Worm (Caenorhabditis elegans) whole organism, young adult: Measurements from ENCODE around the gene F11D11.21.

Source experiments
- F10E7.11 ChIP-seq: sonication (generic microtip); optimal IDR thresholded peaks from 2 replicates; lab custom pipeline; 2017; ENCODE audit warnings: mild to moderate bottlenecking, missing genetic modification characterization, moderate library complexity, missing compliant biosample characterization
- F33H1.4 ChIP-seq: fragments of 200-800 bp; sonication (Bioruptor generic); IDR thresholded peaks from 2 replicates; pipeline ENCODE4 v1.3.6; 2022; ENCODE audit warnings: missing genetic modification reagents, missing genetic modification characterization, missing compliant biosample characterization
- T26A5.8 ChIP-seq: sonication (generic microtip); optimal IDR thresholded peaks from 2 replicates; lab custom pipeline; 2016; ENCODE audit warnings: missing genetic modification characterization, missing compliant biosample characterization
- Y53F4B.3 ChIP-seq: fragments of 200-800 bp; sonication (Bioruptor generic); IDR thresholded peaks from 2 replicates; pipeline ENCODE4 v1.3.6; 2022; ENCODE audit warnings: missing genetic modification reagents, missing genetic modification characterization, missing compliant biosample characterization
- cebp-1 ChIP-seq, 2 experiments: fragments of 200-800 bp in 1 of 2; sonication (Bioruptor generic) in 1 of 2; sonication (generic microtip) in 1 of 2; IDR thresholded peaks in 1 of 2; optimal IDR thresholded peaks in 1 of 2; 2 replicates each; pipeline versions ENCODE4 v1.3.6 to Lab custom; 2017 to 2022; ENCODE audit warnings: missing compliant biosample characterization in 2 of 2, missing genetic modification characterization in 2 of 2, mild to moderate bottlenecking in 1 of 2, missing genetic modification reagents in 1 of 2, moderate library complexity in 1 of 2
- hrde-1 ChIP-seq: sonication (generic microtip); optimal IDR thresholded peaks from 2 replicates; lab custom pipeline; 2016; ENCODE audit warnings: missing genetic modification characterization, mild to moderate bottlenecking, missing compliant biosample characterization, moderate library complexity, missing genotype, missing genetic modification reagents, borderline replicate concordance
- mxl-1 ChIP-seq: sonication (generic microtip); optimal IDR thresholded peaks from 2 replicates; lab custom pipeline; 2016; ENCODE audit warnings: missing genetic modification characterization, missing compliant biosample characterization
- rec-8 ChIP-seq, 2 experiments: sonication (generic microtip); optimal IDR thresholded peaks; 2 replicates each; lab custom pipeline; 2016; ENCODE audit warnings: mild to moderate bottlenecking in 2 of 2, missing genetic modification characterization in 2 of 2, missing genetic modification reagents in 2 of 2, missing genotype in 2 of 2, missing biosample characterization in 1 of 2, missing compliant biosample characterization in 1 of 2, moderate library complexity in 1 of 2
- sea-2 ChIP-seq: fragments of 200-800 bp; sonication (Bioruptor generic); IDR thresholded peaks from 2 replicates; pipeline ENCODE4 v1.3.6; 2022; ENCODE audit warnings: missing genetic modification characterization, missing compliant biosample characterization
- snpc-4 ChIP-seq, 5 experiments: fragments of 150-350 bp in 1 of 5; sonication (generic microtip) in 4 of 5; optimal IDR thresholded peaks; 2 replicates each; lab custom pipeline; 2014 to 2018; ENCODE audit warnings: missing genetic modification characterization in 5 of 5, missing biosample characterization in 3 of 5, antibody characterized with exemption in 2 of 5, mild to moderate bottlenecking in 2 of 5, missing compliant biosample characterization in 2 of 5, missing genotype in 2 of 5, moderate library complexity in 2 of 5, missing genetic modification reagents in 1 of 5
- unc-62 ChIP-seq: fragments of 150-350 bp; optimal IDR thresholded peaks from 2 replicates; lab custom pipeline; 2014; ENCODE audit warnings: missing biosample characterization, missing genetic modification reagents, missing genetic modification characterization

- TF ChIP-seq hrde-1 (tag; lab: Kevin White, UChicago) (no peak), cebp-1 (GFP tag; IDR thresholded peaks at IDR 0.05; lab: Robert Waterston, UW) (no peak), cebp-1 (tag; optimal IDR thresholded peaks at IDR 0.05; lab: Kevin White, UChicago) (no peak), rec-8 (tag; optimal IDR thresholded peaks at IDR 0.05; lab: Kevin White, UChicago) (no peak), sea-2 (GFP tag; lab: Robert Waterston, UW) (no peak), mxl-1 (no peak), unc-62 (GFP tag; lab: Kevin White, UChicago) (no peak), Y53F4B.3 (GFP tag; lab: Robert Waterston, UW) (no peak), snpc-4 (GFP tag; optimal IDR thresholded peaks at IDR 0.05; lab: Kevin White, UChicago) (no peak), snpc-4 (tag; optimal IDR thresholded peaks at IDR 0.05; lab: Kevin White, UChicago) (no peak), F33H1.4 (no peak), T26A5.8 (tag; lab: Kevin White, UChicago) (no peak), F10E7.11 (tag; lab: Kevin White, UChicago) (no peak)
Observed at ce11 chrV:18701306-18701705, 49.0 kb downstream of the F11D11.21 start, which contains the start of gene Y69H2.9.
